Worm (Caenorhabditis elegans) whole organism, L3 larva: Measurements from ENCODE around the gene cyp-25A4.

Experiments used
- ZK546.5 ChIP-seq: sonication (generic microtip); optimal IDR thresholded peaks from 2 replicates; lab custom pipeline; 2017; ENCODE audit warnings: missing biosample characterization, missing genetic modification characterization
- aly-2 ChIP-seq: fragments of 150-350 bp; optimal IDR thresholded peaks from 2 replicates; lab custom pipeline; 2014; ENCODE audit warnings: missing biosample characterization, missing genetic modification characterization
- ama-1 ChIP-seq: fragments of 150-350 bp; optimal IDR thresholded peaks from 2 replicates; lab custom pipeline; 2018
- ceh-16 ChIP-seq: sonication (generic microtip); optimal IDR thresholded peaks from 2 replicates; lab custom pipeline; 2017; ENCODE audit warnings: missing biosample characterization, missing genetic modification characterization
- ceh-28 ChIP-seq: fragments of 150-350 bp; optimal IDR thresholded peaks from 2 replicates; lab custom pipeline; 2014; ENCODE audit warnings: missing biosample characterization, missing genetic modification reagents, missing genetic modification characterization
- ceh-82 ChIP-seq: fragments of 150-350 bp; optimal IDR thresholded peaks from 2 replicates; lab custom pipeline; 2014; ENCODE audit warnings: missing biosample characterization, missing genetic modification characterization
- egl-27 ChIP-seq: sonication (generic microtip); optimal IDR thresholded peaks from 4 replicates; lab custom pipeline; 2017; ENCODE audit warnings: missing biosample characterization, missing genetic modification reagents, missing genetic modification characterization
- egl-5 ChIP-seq: fragments of 150-350 bp; optimal IDR thresholded peaks from 2 replicates; lab custom pipeline; 2017; ENCODE audit warnings: missing biosample characterization, missing genetic modification reagents, missing genetic modification characterization, inconsistent platforms
- elt-1 ChIP-seq: fragments of 150-350 bp; optimal IDR thresholded peaks from 2 replicates; lab custom pipeline; 2014; ENCODE audit warnings: missing biosample characterization, missing genetic modification characterization
- elt-2 ChIP-seq: sonication (generic microtip); optimal IDR thresholded peaks from 2 replicates; lab custom pipeline; 2016; ENCODE audit warnings: missing genetic modification reagents, mild to moderate bottlenecking, missing genetic modification characterization, missing compliant biosample characterization
- eor-1 ChIP-seq, 2 experiments: fragments of 150-350 bp; optimal IDR thresholded peaks; 2 replicates each; lab custom pipeline; 2014 to 2018; ENCODE audit warnings: missing biosample characterization in 2 of 2, missing genetic modification characterization in 2 of 2
- fkh-10 ChIP-seq: sonication (generic microtip); optimal IDR thresholded peaks from 2 replicates; lab custom pipeline; 2017; ENCODE audit warnings: missing biosample characterization, missing genetic modification reagents, missing genetic modification characterization
- fkh-2 ChIP-seq: fragments of 150-350 bp; optimal IDR thresholded peaks from 2 replicates; lab custom pipeline; 2014; ENCODE audit warnings: missing biosample characterization, missing genetic modification reagents, missing genetic modification characterization
- fos-1 ChIP-seq: fragments of 150-350 bp; optimal IDR thresholded peaks from 2 replicates; lab custom pipeline; 2014; ENCODE audit warnings: missing biosample characterization, missing genetic modification characterization
- jun-1 ChIP-seq: fragments of 150-350 bp; optimal IDR thresholded peaks from 2 replicates; lab custom pipeline; 2014; ENCODE audit warnings: missing biosample characterization, missing genetic modification reagents, missing genetic modification characterization
- lin-15B ChIP-seq: fragments of 150-350 bp; optimal IDR thresholded peaks from 2 replicates; lab custom pipeline; 2014; ENCODE audit warnings: missing biosample characterization, missing genetic modification characterization
- lin-39 ChIP-seq: fragments of 150-350 bp; optimal IDR thresholded peaks from 2 replicates; lab custom pipeline; 2018; ENCODE audit warnings: missing biosample characterization, missing genetic modification reagents, missing genetic modification characterization
- lsy-12 ChIP-seq: sonication (generic microtip); optimal IDR thresholded peaks from 2 replicates; lab custom pipeline; 2016; ENCODE audit warnings: mild to moderate bottlenecking, missing genetic modification characterization, missing compliant biosample characterization
- mdl-1 ChIP-seq: fragments of 150-350 bp; optimal IDR thresholded peaks from 2 replicates; lab custom pipeline; 2014; ENCODE audit warnings: missing biosample characterization, missing genetic modification characterization
- nhr-11 ChIP-seq: fragments of 150-350 bp; optimal IDR thresholded peaks from 2 replicates; lab custom pipeline; 2014; ENCODE audit warnings: missing biosample characterization, missing genetic modification characterization
- nhr-12 ChIP-seq: fragments of 150-350 bp; optimal IDR thresholded peaks from 2 replicates; lab custom pipeline; 2014; ENCODE audit warnings: missing biosample characterization, missing genetic modification characterization
- nhr-23 ChIP-seq: fragments of 150-350 bp; optimal IDR thresholded peaks from 2 replicates; lab custom pipeline; 2014; ENCODE audit warnings: missing biosample characterization, missing genetic modification reagents, missing genetic modification characterization
- nhr-25 ChIP-seq: sonication (generic microtip); optimal IDR thresholded peaks from 2 replicates; lab custom pipeline; 2017; ENCODE audit warnings: missing biosample characterization, missing genetic modification characterization
- nhr-28 ChIP-seq: fragments of 150-350 bp; optimal IDR thresholded peaks from 2 replicates; lab custom pipeline; 2014; ENCODE audit warnings: missing biosample characterization, missing genetic modification characterization
- nhr-43 ChIP-seq: sonication (generic microtip); optimal IDR thresholded peaks from 2 replicates; lab custom pipeline; 2016; ENCODE audit warnings: mild to moderate bottlenecking, missing genetic modification characterization, missing compliant biosample characterization; ENCODE audit not compliant: poor library complexity, severe bottlenecking
- nhr-67 ChIP-seq: fragments of 150-350 bp; optimal IDR thresholded peaks from 2 replicates; lab custom pipeline; 2014; ENCODE audit warnings: missing biosample characterization, missing genetic modification characterization
- nhr-76 ChIP-seq: fragments of 150-350 bp; sonication (generic microtip); optimal IDR thresholded peaks from 5 replicates; lab custom pipeline; 2014; ENCODE audit warnings: missing biosample characterization, missing genetic modification characterization
- pqm-1 ChIP-seq: fragments of 150-350 bp; optimal IDR thresholded peaks from 2 replicates; lab custom pipeline; 2017; ENCODE audit warnings: missing biosample characterization, missing genetic modification characterization, inconsistent platforms
- sea-2 ChIP-seq: fragments of 150-350 bp; sonication (generic microtip); optimal IDR thresholded peaks from 4 replicates; lab custom pipeline; 2014; ENCODE audit warnings: missing biosample characterization, missing genetic modification reagents, missing genetic modification characterization
- snpc-4 ChIP-seq: fragments of 150-350 bp; optimal IDR thresholded peaks from 2 replicates; lab custom pipeline; 2014; ENCODE audit warnings: missing biosample characterization, missing genetic modification characterization
- unc-39 ChIP-seq: sonication (generic microtip); optimal IDR thresholded peaks from 4 replicates; lab custom pipeline; 2017; ENCODE audit warnings: missing biosample characterization, missing genetic modification characterization
- unc-62 ChIP-seq: fragments of 150-350 bp; sonication (generic microtip); optimal IDR thresholded peaks from 4 replicates; lab custom pipeline; 2014; ENCODE audit warnings: missing biosample characterization, missing genetic modification reagents, missing genetic modification characterization
- zag-1 ChIP-seq: fragments of 150-350 bp; optimal IDR thresholded peaks from 2 replicates; lab custom pipeline; 2014; ENCODE audit warnings: missing biosample characterization, missing genetic modification characterization
- ztf-11 ChIP-seq: fragments of 150-350 bp; optimal IDR thresholded peaks from 2 replicates; lab custom pipeline; 2014; ENCODE audit warnings: missing biosample characterization, missing genetic modification characterization
- ztf-4 ChIP-seq: fragments of 150-350 bp; optimal IDR thresholded peaks from 2 replicates; lab custom pipeline; 2014; ENCODE audit warnings: missing biosample characterization, missing genetic modification characterization

Gene cyp-25A4

ce11 chrIII:3832291-3832690 is 19.6 kb downstream of the cyp-25A4 start, which contains the start of gene cyp-25A1:
cyp-25A1 (plus strand) TSS chrIII:3832591.
- no peak for TF ChIP-seq ztf-4
- no peak for TF ChIP-seq ceh-28 (tag; lab: Kevin White, UChicago)
- no peak for TF ChIP-seq fos-1
- TF ChIP-seq egl-5 (tag; lab: Kevin White, UChicago) = no peak
- TF ChIP-seq lin-39 = no peak
- TF ChIP-seq ztf-11 = no peak
- no peak for TF ChIP-seq lin-15B
- TF ChIP-seq egl-27 (tag; lab: Kevin White, UChicago) = no peak
- TF ChIP-seq nhr-12 (tag; lab: Kevin White, UChicago) = no peak
- no peak for TF ChIP-seq zag-1
- TF ChIP-seq nhr-25 (tag; lab: Kevin White, UChicago) = no peak
- TF ChIP-seq lsy-12 (tag; lab: Kevin White, UChicago) = no peak
- no peak for TF ChIP-seq fkh-2
- TF ChIP-seq jun-1 (tag; lab: Kevin White, UChicago) = no peak
- TF ChIP-seq sea-2 (GFP tag; lab: Kevin White, UChicago) = no peak
- TF ChIP-seq unc-62 (GFP tag; lab: Kevin White, UChicago) = no peak
- no peak for TF ChIP-seq mdl-1 (tag; lab: Kevin White, UChicago)
- TF ChIP-seq eor-1 (tag; optimal IDR thresholded peaks at IDR 0.05; lab: Kevin White, UChicago) = no peak

- TF ChIP-seq ceh-28 (tag; lab: Kevin White, UChicago) (no peak), unc-39 (tag; lab: Kevin White, UChicago) (no peak), nhr-12 (tag; lab: Kevin White, UChicago) (no peak), jun-1 (tag; lab: Kevin White, UChicago) (no peak), eor-1 (tag; optimal IDR thresholded peaks at IDR 0.05; lab: Kevin White, UChicago) (no peak), nhr-67 (tag; lab: Kevin White, UChicago) (no peak), elt-2 (no peak), fkh-2 (no peak), snpc-4 (tag; lab: Kevin White, UChicago) (no peak), egl-27 (tag; lab: Kevin White, UChicago) (no peak), ceh-82 (tag; lab: Kevin White, UChicago) (no peak), elt-1 (tag; lab: Kevin White, UChicago) (no peak)
Measured at ce11 chrIII:3831798-3832197, 20.1 kb downstream of the cyp-25A4 start.

ce11 chrIII:3831381-3831780 is 20.5 kb downstream of the cyp-25A4 start, which contains the start of gene C36A4.10:
C36A4.10 (minus strand) TSS chrIII:3831481.
- TF ChIP-seq pqm-1 (tag; lab: Kevin White, UChicago) = no peak
- no peak for TF ChIP-seq nhr-43 (tag; lab: Kevin White, UChicago)
- no peak for TF ChIP-seq nhr-28 (tag; lab: Kevin White, UChicago)
- no peak for TF ChIP-seq ceh-16 (tag; lab: Kevin White, UChicago)
- TF ChIP-seq elt-2 = no peak
- no peak for TF ChIP-seq fkh-10 (GFP tag; lab: Kevin White, UChicago)
- no peak for TF ChIP-seq nhr-25 (tag; lab: Kevin White, UChicago)
- TF ChIP-seq ZK546.5 = no peak
- TF ChIP-seq egl-5 (tag; lab: Kevin White, UChicago) = no peak

- TF ChIP-seq nhr-23 (tag; lab: Kevin White, UChicago) (no peak), fkh-2 (no peak), lin-39 (no peak)
Measured at ce11 chrIII:3829105-3829504, 22.8 kb downstream of the cyp-25A4 start, which contains the start of gene cnnm-5. cnnm-5 (minus strand) TSS chrIII:3829205.

- TF ChIP-seq fkh-2 = no peak
- TF ChIP-seq nhr-76 (tag; lab: Kevin White, UChicago) = no peak
- no peak for TF ChIP-seq lin-39
- TF ChIP-seq ZK546.5 = no peak
- no peak for TF ChIP-seq nhr-11 (tag; lab: Kevin White, UChicago)
- TF ChIP-seq aly-2 (tag; lab: Kevin White, UChicago) = no peak
- no peak for TF ChIP-seq elt-2
- no peak for TF ChIP-seq fos-1
- TF ChIP-seq snpc-4 (tag; lab: Kevin White, UChicago) = no peak
- no peak for TF ChIP-seq ama-1 (lab: Kevin White, UChicago)
Measured at ce11 chrIII:3821969-3822453, 29.9 kb downstream of the cyp-25A4 start, which contains the start of gene amx-1. amx-1 (plus strand) TSS chrIII:3822403.
